Worm (Caenorhabditis elegans): ENCODE measurements around the gene scl-11.

Gene scl-11

ce11 chrIV:13076620-13077019, 25.4 kb downstream of the scl-11 start, which contains the start of gene C39E9.7:
Gene C39E9.7, minus strand, starts transcription at chrIV:13076720.
- no peak for TF ChIP-seq fkh-10 (GFP tag; optimal IDR thresholded peaks at IDR 0.05)
- TF ChIP-seq tag-97 (GFP tag; IDR thresholded peaks at IDR 0.05) = no peak

ce11 chrIV:13077694-13078093, 26.5 kb downstream of the scl-11 start:
- TF ChIP-seq hlh-30 (tag; optimal IDR thresholded peaks at IDR 0.05; ENCODE audit: insufficient read depth) (peak; percentile 83), nhr-25 (tag; optimal IDR thresholded peaks at IDR 0.05; ENCODE audit: borderline replicate concordance, insufficient read depth) (peak; percentile 52), gei-8 (GFP tag; optimal IDR thresholded peaks at IDR 0.05) (no peak), D1046.2 (GFP tag; IDR thresholded peaks at IDR 0.05) (no peak), cey-2 (tag; optimal IDR thresholded peaks at IDR 0.05; ENCODE audit: borderline replicate concordance, insufficient read depth) (peak; percentile 28), mxl-3 (GFP tag; optimal IDR thresholded peaks at IDR 0.05) (peak; percentile 70), dmd-6 (GFP tag; IDR thresholded peaks at IDR 0.05) (peak; percentile 45), pqm-1 (tag; optimal IDR thresholded peaks at IDR 0.05) (no peak), hlh-11 (tag; optimal IDR thresholded peaks at IDR 0.05) (peak; percentile 83), nhr-28 (tag; optimal IDR thresholded peaks at IDR 0.05) (peak; percentile 96), lin-38 (GFP tag; IDR thresholded peaks at IDR 0.05) (no peak), nhr-48 (tag; optimal IDR thresholded peaks at IDR 0.05) (peak; percentile 79), unc-62 (GFP tag; optimal IDR thresholded peaks at IDR 0.05 in 1 of 2) (peak in 1 of 2 experiments; percentile 25), unc-62 (tag; optimal IDR thresholded peaks at IDR 0.05) (no peak), mdl-1 (tag; optimal IDR thresholded peaks at IDR 0.05) (peak; percentile 36 to 73), nhr-77 (tag; optimal IDR thresholded peaks at IDR 0.05) (peak; percentile 26), Y48G9A.11 (GFP tag; IDR thresholded peaks at IDR 0.05) (no peak), aha-1 (tag) (peak; percentile 87)

- TF ChIP-seq zfp-2 (tag; optimal IDR thresholded peaks at IDR 0.05) = no peak
- TF ChIP-seq dve-1 (tag; optimal IDR thresholded peaks at IDR 0.05; ENCODE audit: insufficient read depth) = no peak
- TF ChIP-seq F10B5.3 (tag; optimal IDR thresholded peaks at IDR 0.05) = no peak
- no peak for TF ChIP-seq lim-7 (GFP tag; IDR thresholded peaks at IDR 0.05)
- no peak for TF ChIP-seq aly-2 (tag; optimal IDR thresholded peaks at IDR 0.05)
- TF ChIP-seq unc-130 (GFP tag; optimal IDR thresholded peaks at IDR 0.05) = no peak
- TF ChIP-seq F44E2.7 (GFP tag; IDR thresholded peaks at IDR 0.05) = no peak
- no peak for TF ChIP-seq hmg-1.1 (GFP tag; IDR thresholded peaks at IDR 0.05)
- TF ChIP-seq daf-19 (GFP tag; conservative IDR thresholded peaks at IDR 0.05) = no peak
- TF ChIP-seq fkh-10 (GFP tag; optimal IDR thresholded peaks at IDR 0.05) = no peak
- peak in 1 of 2 experiments; percentile 96 for TF ChIP-seq unc-62 (GFP tag; optimal IDR thresholded peaks at IDR 0.05 in 1 of 2)
- TF ChIP-seq unc-62 (tag; optimal IDR thresholded peaks at IDR 0.05) = no peak
- no peak for TF ChIP-seq nhr-28 (tag; optimal IDR thresholded peaks at IDR 0.05)
- 0 out of 2 replicates have a peak, but pooled peaks have one; percentile 7 for TF ChIP-seq vab-7 (GFP tag; IDR thresholded peaks at IDR 0.05)
- TF ChIP-seq rbr-2 (tag; optimal IDR thresholded peaks at IDR 0.05) = no peak
- no peak for TF ChIP-seq fos-1 (tag; optimal IDR thresholded peaks at IDR 0.05)
- TF ChIP-seq mxl-2 (GFP tag; conservative IDR thresholded peaks at IDR 0.05) = no peak
- no peak for TF ChIP-seq zip-11 (GFP tag; IDR thresholded peaks at IDR 0.05)
These were observed 27.2 kb downstream of the scl-11 start for ce11 chrIV:13078342-13078741.

ce11 chrIV:13079119-13079518, 27.9 kb downstream of the scl-11 start, which contains the start of gene C39E9.8:
Gene C39E9.8, plus strand, starts transcription at chrIV:13079446.
- TF ChIP-seq madf-5 (GFP tag; IDR thresholded peaks at IDR 0.05) (no peak), cey-2 (tag; optimal IDR thresholded peaks at IDR 0.05; ENCODE audit: borderline replicate concordance, insufficient read depth) (peak; percentile 80), nhr-28 (tag; optimal IDR thresholded peaks at IDR 0.05) (peak; percentile 76), nhr-48 (tag; optimal IDR thresholded peaks at IDR 0.05) (no peak), mxl-3 (GFP tag; optimal IDR thresholded peaks at IDR 0.05) (peak; percentile 60), dve-1 (tag; optimal IDR thresholded peaks at IDR 0.05; ENCODE audit: insufficient read depth) (peak; percentile 21), hlh-30 (tag; optimal IDR thresholded peaks at IDR 0.05; ENCODE audit: insufficient read depth) (peak; percentile 55), mdl-1 (tag; optimal IDR thresholded peaks at IDR 0.05) (peak in 1 of 2 experiments; percentile 28), hlh-11 (tag; optimal IDR thresholded peaks at IDR 0.05) (peak; percentile 67)
